Worm (Caenorhabditis elegans): ENCODE results near the gene srlf-26.
"Not testable (repeated sequence)": the region's sequence is repeated elsewhere in the genome, so short reads cannot be mapped to it uniquely, and the experiment has no call there.

ce11 chrIV:13659449-13659848 lies 19.3 kb upstream of the srlf-26 start, which contains the start of gene Y45F10C.1:
- TF ChIP-seq tlf-1 (GFP tag; optimal IDR thresholded peaks at IDR 0.05); F52B5.7 (tag; optimal IDR thresholded peaks at IDR 0.05); pha-4 (tag; optimal IDR thresholded peaks at IDR 0.05); lsl-1 (GFP tag; optimal IDR thresholded peaks at IDR 0.05); gei-17 (GFP tag; optimal IDR thresholded peaks at IDR 0.05); ztf-3 (GFP tag; optimal IDR thresholded peaks at IDR 0.05); let-607 (tag; optimal IDR thresholded peaks at IDR 0.05); mcd-1 (GFP tag; IDR thresholded peaks at IDR 0.05); aptf-3 (GFP tag; IDR thresholded peaks at IDR 0.05): not testable (repeated sequence)
